Worm (Caenorhabditis elegans): ENCODE measurements around the gene K07F5.6.

K07F5.6 gene

DNA sequence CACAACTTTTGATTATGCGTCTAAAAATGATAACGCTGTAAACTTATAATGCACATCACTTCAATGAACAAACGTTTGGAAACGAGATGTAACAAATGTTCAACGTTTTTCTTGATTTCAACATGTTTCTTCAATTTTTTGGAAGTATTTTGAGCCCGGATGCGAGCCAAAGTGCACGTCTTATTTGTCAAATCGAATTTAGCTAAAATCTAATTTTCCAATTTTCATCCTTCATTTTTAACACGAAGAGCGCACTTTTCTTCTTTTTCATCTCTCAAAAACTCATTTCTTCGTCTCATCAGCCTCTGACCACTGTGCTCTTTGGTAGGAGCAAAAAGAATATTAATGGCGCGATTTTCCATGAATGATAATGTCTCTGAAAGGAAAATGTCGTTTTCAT, 48.2 kb downstream of the K07F5.6 start:
- TF ChIP-seq lsy-27 (tag; optimal IDR thresholded peaks at IDR 0.05; ENCODE audit: borderline replicate concordance, insufficient read depth) (no peak), Y53G8AR.9 (GFP tag; conservative IDR thresholded peaks at IDR 0.05) (0 out of 2 replicates have a peak, but pooled peaks have one; percentile 8), lin-40 (tag; optimal IDR thresholded peaks at IDR 0.05) (no peak), ceh-40 (GFP tag; IDR thresholded peaks at IDR 0.05) (no peak), nhr-80 (tag; optimal IDR thresholded peaks at IDR 0.05) (peak; percentile 50), ztf-18 (tag; optimal IDR thresholded peaks at IDR 0.05) (no peak), fkh-3 (tag; optimal IDR thresholded peaks at IDR 0.05) (no peak), repo-1 (tag; optimal IDR thresholded peaks at IDR 0.05) (no peak)

DNA sequence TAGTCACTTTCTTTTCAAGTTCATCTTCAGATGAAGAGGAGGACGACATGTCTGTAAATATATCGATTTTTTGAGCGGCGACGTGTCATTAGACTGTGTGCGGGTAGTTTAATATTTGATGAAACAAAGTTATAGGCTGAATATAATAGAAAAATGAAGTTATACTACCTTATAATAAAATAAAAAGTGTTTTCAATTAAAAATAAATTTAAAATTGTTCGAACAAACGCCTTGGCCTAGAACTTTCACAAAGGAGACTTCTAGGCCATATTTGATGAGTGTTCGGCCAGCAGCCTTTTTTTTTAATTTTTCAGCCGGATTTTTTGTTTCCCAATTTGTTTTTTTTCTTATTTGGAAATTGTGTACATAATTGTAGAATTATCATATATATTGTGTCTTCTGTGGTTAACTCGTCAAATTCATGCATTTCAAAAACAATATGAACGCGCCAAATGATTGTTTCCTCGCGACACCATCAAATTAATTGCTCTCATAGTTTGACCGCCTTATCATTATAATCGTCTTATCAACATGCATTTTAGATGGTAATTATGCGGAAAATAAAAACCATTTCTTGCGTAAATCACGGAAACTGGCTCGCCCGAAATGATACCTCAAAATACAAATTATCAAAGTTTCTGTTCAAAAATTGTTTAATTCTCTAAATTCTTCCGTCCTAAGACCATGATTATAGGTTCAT, 49.0 kb downstream of the K07F5.6 start, which contains the start of gene T13F2.2:
Gene T13F2.2 (minus strand): TSS at position 51 of the 700 bp plus-strand sequence.
- no peak for TF ChIP-seq ztf-3 (GFP tag; optimal IDR thresholded peaks at IDR 0.05)
- TF ChIP-seq Y79H2A.3 (GFP tag; conservative IDR thresholded peaks at IDR 0.05), result no peak
- no peak for TF ChIP-seq tlf-1 (GFP tag; optimal IDR thresholded peaks at IDR 0.05)
- no peak for TF ChIP-seq egl-18 (GFP tag; IDR thresholded peaks at IDR 0.05)
- TF ChIP-seq lag-1 (GFP tag; IDR thresholded peaks at IDR 0.05), result no peak
- TF ChIP-seq F10E7.11 (tag; optimal IDR thresholded peaks at IDR 0.05), result no peak
- TF ChIP-seq ztf-26 (tag; optimal IDR thresholded peaks at IDR 0.05), result no peak
- TF ChIP-seq F33H1.4 (GFP tag; IDR thresholded peaks at IDR 0.05), result no peak
- TF ChIP-seq lir-1 (GFP tag; conservative IDR thresholded peaks at IDR 0.05), result no peak
- TF ChIP-seq lin-54 (GFP tag; optimal IDR thresholded peaks at IDR 0.05), result peak; percentile 15
- no peak for TF ChIP-seq ztf-22 (GFP tag; optimal IDR thresholded peaks at IDR 0.05)
- TF ChIP-seq nhr-80 (tag; optimal IDR thresholded peaks at IDR 0.05), result peak; percentile 46
- no peak for TF ChIP-seq hlh-26 (GFP tag; conservative IDR thresholded peaks at IDR 0.05)

DNA sequence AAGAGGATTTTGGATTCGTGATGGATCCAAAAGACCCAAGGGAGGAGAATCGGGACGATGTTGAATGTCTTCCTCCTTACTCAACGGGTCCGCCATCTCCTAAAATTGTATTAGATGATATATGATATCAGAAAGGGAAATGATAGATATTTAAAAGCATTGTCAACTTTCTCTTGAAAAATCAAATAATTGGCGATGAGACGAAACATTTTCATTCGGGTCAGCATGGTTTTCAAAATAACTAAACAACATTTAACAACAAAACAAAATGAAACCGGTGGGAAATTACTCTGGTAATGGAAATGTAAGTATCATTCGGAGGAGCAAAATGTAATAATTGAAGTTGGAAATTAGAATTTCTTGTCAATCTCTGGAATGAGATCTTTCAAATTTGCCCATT, 50.0 kb downstream of the K07F5.6 start, which contains the start of gene pis-1:
Gene pis-1 (minus strand): TSS at position 101 of the 400 bp plus-strand sequence.
- peak; percentile 8; the same call in 1 of the 2 replicates for TF ChIP-seq hmg-1.2 (GFP tag; IDR thresholded peaks at IDR 0.05)
- no peak for TF ChIP-seq nfya-1 (tag; optimal IDR thresholded peaks at IDR 0.05; ENCODE audit: borderline replicate concordance, insufficient read depth)
- TF ChIP-seq F57C9.4 (tag; optimal IDR thresholded peaks at IDR 0.05), result no peak
- no peak for TF ChIP-seq tbx-9 (tag; optimal IDR thresholded peaks at IDR 0.05; ENCODE audit: borderline replicate concordance)
- no peak for TF ChIP-seq ztf-28 (GFP tag; IDR thresholded peaks at IDR 0.05)
- no peak for TF ChIP-seq athp-1 (tag; optimal IDR thresholded peaks at IDR 0.05)

DNA sequence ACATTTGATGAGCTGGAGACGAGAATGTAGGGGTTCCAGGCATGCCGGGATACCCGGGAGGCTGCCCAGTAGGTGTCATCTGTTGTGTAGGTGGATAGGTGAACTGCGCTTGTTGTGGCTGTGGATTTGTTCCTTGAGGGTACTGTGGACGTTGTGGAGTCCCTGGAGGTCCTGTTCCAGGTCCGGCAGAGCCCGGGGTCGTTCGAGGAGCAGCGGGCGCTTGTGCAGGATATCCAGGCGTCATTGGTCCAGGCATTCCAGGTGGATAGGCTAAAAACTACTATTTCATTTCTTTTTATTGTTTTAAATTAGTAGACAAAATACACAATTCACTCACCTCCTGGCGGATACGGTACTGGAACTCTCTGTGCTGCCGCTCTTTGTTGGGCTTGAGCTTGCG, 51.2 kb downstream of the K07F5.6 start:
- TF ChIP-seq ceh-27 (GFP tag; optimal IDR thresholded peaks at IDR 0.05), result no peak
- TF ChIP-seq hlh-26 (GFP tag; conservative IDR thresholded peaks at IDR 0.05), result no peak
- TF ChIP-seq C17E4.6 (GFP tag; IDR thresholded peaks at IDR 0.05), result no peak
- no peak for TF ChIP-seq repo-1 (tag; optimal IDR thresholded peaks at IDR 0.05)
- no peak for TF ChIP-seq Y79H2A.3 (GFP tag; conservative IDR thresholded peaks at IDR 0.05)
- TF ChIP-seq chd-7 (tag; optimal IDR thresholded peaks at IDR 0.05), result no peak
- no peak for TF ChIP-seq Y67H2A.10 (GFP tag; conservative IDR thresholded peaks at IDR 0.05)
- TF ChIP-seq ets-4 (GFP tag; optimal IDR thresholded peaks at IDR 0.05), result no peak
- TF ChIP-seq bed-2 (GFP tag; IDR thresholded peaks at IDR 0.05), result no peak
- no peak for TF ChIP-seq ceh-91 (GFP tag; IDR thresholded peaks at IDR 0.05)
- TF ChIP-seq Y56A3A.18 (GFP tag; IDR thresholded peaks at IDR 0.05), result no peak
- no peak for TF ChIP-seq Y53F4B.3 (GFP tag; IDR thresholded peaks at IDR 0.05)
- TF ChIP-seq cebp-2 (GFP tag; IDR thresholded peaks at IDR 0.05), result no peak

All from whole organism, young adult.